Comparison of ENCODE assay signal across 1 fruit fly cellular context in the genomic region with DNA sequence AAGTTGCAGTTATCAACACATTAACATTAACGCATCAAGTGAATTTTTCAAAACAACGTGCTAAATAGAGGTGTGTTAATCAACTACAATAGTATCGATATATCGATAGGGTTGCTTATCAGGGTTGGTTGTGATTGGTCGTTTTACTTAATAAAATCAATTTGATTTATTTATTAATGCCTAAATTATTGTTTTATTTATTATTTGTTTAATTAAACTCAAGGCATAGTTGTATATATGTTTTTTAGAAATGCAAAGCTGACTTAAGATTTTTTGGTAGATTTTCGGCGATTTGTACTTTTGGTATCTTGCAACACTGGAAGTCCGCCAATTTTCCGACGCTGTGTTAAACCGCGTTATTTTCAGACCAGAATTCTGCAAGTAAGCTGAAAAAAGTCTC.
A peak's percentile ranks its signal among the peaks of the same experiment; 100 is the strongest.
TF ChIP-seq lines count a peak whose summit lies in the region.

A gene (minus strand): TSS at position 88 of the 400 bp plus-strand sequence.
A gene (plus strand): TSS at position 314 of the 400 bp plus-strand sequence.

TF ChIP-seq in whole organism, embryonic, 481 proteins besides CTCF, POLR2A, EP300 and RAD21 (continued from another document):
- TF ChIP-seq CG8281 (tag; optimal IDR thresholded peaks at IDR 0.05; lab: Kevin White, UChicago), result no peak
- peak; percentile 78 for TF ChIP-seq CG42726 (GFP tag; IDR thresholded peaks at IDR 0.05; lab: Robert Waterston, UW; ENCODE audit: partially characterized antibody)
- TF ChIP-seq Stat92E (GFP tag; optimal IDR thresholded peaks at IDR 0.05; lab: Kevin White, UChicago), result peak in 1 of 3 experiments; percentile 54
